Fruit fly (Drosophila melanogaster): ENCODE results near the gene Ssl1.

Gene Ssl1

DNA sequence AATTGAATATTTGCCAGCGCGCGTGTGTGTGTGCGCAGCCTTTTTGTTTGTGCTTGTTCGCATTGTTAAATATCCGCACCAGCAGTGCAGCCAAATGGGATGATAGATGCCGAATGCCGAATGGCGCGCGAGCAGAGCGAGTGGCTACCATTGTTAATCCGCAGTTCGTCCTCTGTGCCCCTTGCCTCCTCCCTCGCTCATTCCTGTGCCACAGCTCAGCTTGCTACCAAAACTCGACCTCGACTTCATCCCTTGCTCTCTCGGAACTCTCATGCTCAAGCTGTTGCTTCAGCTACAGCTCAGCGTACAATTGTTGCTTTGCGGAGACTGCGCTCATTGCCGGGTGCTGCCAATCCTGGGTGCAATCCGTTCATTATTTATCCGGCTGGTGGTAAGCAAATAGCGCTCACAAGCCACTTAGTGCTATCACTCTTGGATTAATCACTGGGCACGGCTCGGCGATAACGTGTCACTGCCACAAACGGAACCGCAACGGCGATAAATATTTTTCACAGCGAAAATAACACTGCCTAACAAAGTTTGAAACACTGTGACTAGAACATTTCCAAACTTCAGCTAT lies 30.5 kb downstream of the Ssl1 start:
- no peak for TF ChIP-seq woc (GFP tag; optimal IDR thresholded peaks at IDR 0.05)
- no peak for TF ChIP-seq Rel (GFP tag; optimal IDR thresholded peaks at IDR 0.05)
- no peak for TF ChIP-seq Rel (tag; optimal IDR thresholded peaks at IDR 0.05)
- no peak for TF ChIP-seq CrebA (GFP tag; optimal IDR thresholded peaks at IDR 0.05; ENCODE audit: borderline replicate concordance)
- no peak for TF ChIP-seq jim (GFP tag; optimal IDR thresholded peaks at IDR 0.05)
- no peak for TF ChIP-seq foxo (GFP tag; optimal IDR thresholded peaks at IDR 0.05)
- no peak for TF ChIP-seq rgr (GFP tag; optimal IDR thresholded peaks at IDR 0.05)
- TF ChIP-seq Hnf4 (GFP tag; optimal IDR thresholded peaks at IDR 0.05) = no peak
- no peak for TF ChIP-seq Mio (GFP tag; optimal IDR thresholded peaks at IDR 0.05)
- no peak for TF ChIP-seq sage (GFP tag; optimal IDR thresholded peaks at IDR 0.05)
- TF ChIP-seq dmrt93B (GFP tag; optimal IDR thresholded peaks at IDR 0.05) = no peak
- TF ChIP-seq Hr83 (GFP tag; optimal IDR thresholded peaks at IDR 0.05; ENCODE audit: poor library complexity, severe bottlenecking) = no peak
- TF ChIP-seq Abd-B (GFP tag; optimal IDR thresholded peaks at IDR 0.05) = no peak
- no peak for TF ChIP-seq pan (optimal IDR thresholded peaks at IDR 0.05)
- TF ChIP-seq CG9705 (GFP tag; optimal IDR thresholded peaks at IDR 0.05) = no peak
- TF ChIP-seq sv (GFP tag; optimal IDR thresholded peaks at IDR 0.05) = no peak
- no peak for TF ChIP-seq lola (GFP tag; optimal IDR thresholded peaks at IDR 0.05)
- TF ChIP-seq psq (GFP tag; optimal IDR thresholded peaks at IDR 0.05) = no peak
- TF ChIP-seq fru (GFP tag; optimal IDR thresholded peaks at IDR 0.05) = no peak

- TF ChIP-seq usp (GFP tag; optimal IDR thresholded peaks at IDR 0.05) (no peak), OdsH (GFP tag; optimal IDR thresholded peaks at IDR 0.05) (no peak), jim (GFP tag; optimal IDR thresholded peaks at IDR 0.05) (no peak), Vsx2 (GFP tag; optimal IDR thresholded peaks at IDR 0.05; ENCODE audit: partially characterized antibody) (peak; percentile 47), foxo (GFP tag; optimal IDR thresholded peaks at IDR 0.05) (no peak), brk (GFP tag; optimal IDR thresholded peaks at IDR 0.05) (no peak), sv (GFP tag; optimal IDR thresholded peaks at IDR 0.05) (no peak), sage (GFP tag; optimal IDR thresholded peaks at IDR 0.05) (no peak), Hr78 (GFP tag; optimal IDR thresholded peaks at IDR 0.05) (no peak), N (GFP tag; optimal IDR thresholded peaks at IDR 0.05) (no peak), GATAd (GFP tag; optimal IDR thresholded peaks at IDR 0.05) (no peak), Dfd (GFP tag; optimal IDR thresholded peaks at IDR 0.05) (no peak), woc (GFP tag; optimal IDR thresholded peaks at IDR 0.05) (no peak), CG9705 (GFP tag; optimal IDR thresholded peaks at IDR 0.05) (no peak), Mio (GFP tag; optimal IDR thresholded peaks at IDR 0.05) (no peak), Dif (GFP tag; optimal IDR thresholded peaks at IDR 0.05; ENCODE audit: partially characterized antibody) (peak; percentile 70), Rel (GFP tag; optimal IDR thresholded peaks at IDR 0.05) (no peak), Rel (tag; optimal IDR thresholded peaks at IDR 0.05) (no peak), tai (GFP tag; optimal IDR thresholded peaks at IDR 0.05) (no peak), Abd-B (GFP tag; optimal IDR thresholded peaks at IDR 0.05) (no peak), lola (GFP tag; optimal IDR thresholded peaks at IDR 0.05) (no peak), dsf (GFP tag; optimal IDR thresholded peaks at IDR 0.05; ENCODE audit: borderline replicate concordance) (no peak), dl (GFP tag; optimal IDR thresholded peaks at IDR 0.05; ENCODE audit: insufficient read depth in 1 of 2, partially characterized antibody in 2 of 2) (peak; percentile 61 to 62), Sp1 (GFP tag; optimal IDR thresholded peaks at IDR 0.05) (peak; percentile 54), Jra (GFP tag; optimal IDR thresholded peaks at IDR 0.05) (no peak), CrebA (GFP tag; optimal IDR thresholded peaks at IDR 0.05; ENCODE audit: borderline replicate concordance) (no peak), fru (GFP tag; optimal IDR thresholded peaks at IDR 0.05) (peak; percentile 2), Myc (optimal IDR thresholded peaks at IDR 0.05) (no peak), dmrt93B (GFP tag; optimal IDR thresholded peaks at IDR 0.05) (peak; percentile 45), CG32264 (GFP tag; optimal IDR thresholded peaks at IDR 0.05) (no peak), HLH106 (tag; optimal IDR thresholded peaks at IDR 0.05) (peak; percentile 52), h (GFP tag; optimal IDR thresholded peaks at IDR 0.05) (no peak), Hr83 (GFP tag; optimal IDR thresholded peaks at IDR 0.05; ENCODE audit: poor library complexity, severe bottlenecking) (no peak), psq (GFP tag; optimal IDR thresholded peaks at IDR 0.05) (peak; percentile 16), br (GFP tag; optimal IDR thresholded peaks at IDR 0.05) (no peak)
These were observed 31.1 kb downstream of the Ssl1 start, which contains the start of gene CG12768 for dm6 chr3L:22909914-22910541. CG12768 (plus strand) TSS chr3L:22910491.
